Fruit fly (Drosophila melanogaster) whole organism, wandering third instar larva: ENCODE measurements around the gene meru.

ENCODE experiments used
- CG32264 ChIP-seq: fragments of 200-800 bp; sonication (Bioruptor generic); optimal IDR thresholded peaks from 2 replicates; lab custom pipeline; 2016; ENCODE audit warnings: missing biosample characterization, missing genetic modification characterization
- Dfd ChIP-seq: fragments of >200 bp; optimal IDR thresholded peaks from 2 replicates; lab custom pipeline; 2017; ENCODE audit warnings: missing biosample characterization, missing genetic modification characterization
- Dif ChIP-seq: fragments of 200-275, 200-300 bp; sonication (Bioruptor generic); optimal IDR thresholded peaks from 2 replicates; lab custom pipeline; 2018; ENCODE audit warnings: missing biosample characterization, missing genetic modification characterization; ENCODE audit not compliant: partially characterized antibody
- Hr78 ChIP-seq: fragments of >200 bp; optimal IDR thresholded peaks from 2 replicates; lab custom pipeline; 2017; ENCODE audit warnings: missing biosample characterization, missing genetic modification characterization
- Hr83 ChIP-seq: fragments of 200-300 bp; sonication (Bioruptor generic); optimal IDR thresholded peaks from 2 replicates; lab custom pipeline; 2016; ENCODE audit warnings: missing biosample characterization, mild to moderate bottlenecking, missing genetic modification characterization, moderate library complexity; ENCODE audit not compliant: poor library complexity, severe bottlenecking
- Myc ChIP-seq: fragments of >200 bp; optimal IDR thresholded peaks from 2 replicates; lab custom pipeline; 2017
- br ChIP-seq: fragments of 200-800 bp; sonication (Bioruptor generic); optimal IDR thresholded peaks from 2 replicates; lab custom pipeline; 2016; ENCODE audit warnings: missing biosample characterization, missing genetic modification characterization
- dl ChIP-seq, 2 experiments: fragments of 175-275, 200-275 bp in 1 of 2; fragments of 200-275 bp in 1 of 2; sonication (Bioruptor generic); optimal IDR thresholded peaks; lab custom pipeline; 2018; ENCODE audit warnings: mild to moderate bottlenecking in 2 of 2, missing biosample characterization in 2 of 2, missing genetic modification characterization in 2 of 2, moderate library complexity in 2 of 2; ENCODE audit not compliant: partially characterized antibody in 2 of 2, insufficient read depth in 1 of 2
- ey ChIP-seq: fragments of 200-800 bp; sonication (Bioruptor generic); optimal IDR thresholded peaks from 2 replicates; lab custom pipeline; 2016; ENCODE audit warnings: missing biosample characterization, missing genetic modification characterization
- fru ChIP-seq: fragments of 200-800 bp; sonication (Bioruptor generic); optimal IDR thresholded peaks from 3 replicates; lab custom pipeline; 2016; ENCODE audit warnings: missing biosample characterization, mild to moderate bottlenecking, missing genetic modification characterization
- jim ChIP-seq: fragments of 175-275, 200-325 bp; sonication (Bioruptor generic); optimal IDR thresholded peaks from 2 replicates; lab custom pipeline; 2016; ENCODE audit warnings: missing biosample characterization, mild to moderate bottlenecking, missing genetic modification characterization
- lola ChIP-seq: fragments of >200 bp; optimal IDR thresholded peaks from 2 replicates; lab custom pipeline; 2017; ENCODE audit warnings: missing biosample characterization, missing genetic modification characterization
- rgr ChIP-seq: fragments of 200-800 bp; sonication (Bioruptor generic); optimal IDR thresholded peaks from 3 replicates; lab custom pipeline; 2016; ENCODE audit warnings: missing biosample characterization, mild to moderate bottlenecking, missing genetic modification characterization
- sage ChIP-seq: fragments of 200-800 bp; sonication (Bioruptor generic); optimal IDR thresholded peaks from 2 replicates; lab custom pipeline; 2016; ENCODE audit warnings: missing biosample characterization, mild to moderate bottlenecking, missing genetic modification characterization

Gene meru

dm6 chr3L:15794311-15794710, 49.6 kb downstream of the meru start:
- no peak for TF ChIP-seq jim (GFP tag; lab: Kevin White, UChicago)
- no peak for TF ChIP-seq rgr (GFP tag; lab: Kevin White, UChicago)
- TF ChIP-seq ey: no peak
- TF ChIP-seq dl (GFP tag; optimal IDR thresholded peaks at IDR 0.05; lab: Kevin White, UChicago; ENCODE audit: insufficient read depth in 1 of 2, partially characterized antibody in 2 of 2): no peak
- TF ChIP-seq Myc (lab: Kevin White, UChicago): no peak
- TF ChIP-seq Hr83: no peak
- TF ChIP-seq fru (GFP tag; lab: Kevin White, UChicago): no peak
- TF ChIP-seq sage: no peak
- no peak for TF ChIP-seq Hr78 (GFP tag; lab: Kevin White, UChicago)
- TF ChIP-seq br: no peak

- TF ChIP-seq CG32264 (GFP tag; lab: Kevin White, UChicago) (no peak), lola (GFP tag; lab: Kevin White, UChicago) (no peak), Hr83 (no peak), Dfd (no peak), Dif (GFP tag; lab: Kevin White, UChicago) (no peak)
- TF ChIP-seq, all 38 proteins: peak for 0
These were observed 52.8 kb downstream of the meru start for dm6 chr3L:15791072-15791471.
